Fruit fly (Drosophila melanogaster): ENCODE measurements around the gene CG10357.
A peak's percentile ranks its signal among the peaks of the same experiment; 100 is the strongest.

CG10357 gene

DNA sequence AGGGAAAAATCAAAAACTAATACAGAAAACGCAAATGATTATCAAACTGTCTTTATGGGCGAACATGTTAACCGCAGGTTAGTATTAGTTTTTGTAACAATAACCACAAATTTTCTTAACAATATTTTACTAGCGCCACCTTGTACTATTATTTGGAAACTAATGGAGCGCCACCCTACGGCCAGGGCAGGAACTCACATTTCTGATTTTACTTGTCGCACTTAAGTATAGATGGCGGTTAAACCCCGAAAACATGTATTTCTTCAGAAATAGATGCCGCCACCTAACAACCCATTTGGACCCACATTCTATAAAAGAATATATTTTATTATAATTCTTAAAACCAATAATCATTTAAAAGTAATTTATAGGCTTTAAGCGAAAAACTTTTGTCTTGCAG is 1.2 kb downstream of the CG10357 start (continued):
- TF ChIP-seq ase (GFP tag; IDR thresholded peaks at IDR 0.05) (peak; percentile 89), lov (optimal IDR thresholded peaks at IDR 0.05) (no peak), lov (GFP tag; IDR thresholded peaks at IDR 0.05) (peak; percentile 70), crc (GFP tag; optimal IDR thresholded peaks at IDR 0.05) (no peak), nerfin-1 (tag; optimal IDR thresholded peaks at IDR 0.05) (no peak), bowl (GFP tag; IDR thresholded peaks at IDR 0.05) (no peak), CG30020 (tag; optimal IDR thresholded peaks at IDR 0.05) (no peak), slbo (GFP tag; IDR thresholded peaks at IDR 0.05) (peak; percentile 92), MESR4 (GFP tag; optimal IDR thresholded peaks at IDR 0.05) (no peak), CG3281 (GFP tag; optimal IDR thresholded peaks at IDR 0.05) (peak; percentile 31), Hsf (GFP tag; optimal IDR thresholded peaks at IDR 0.05) (peak; percentile 90), ttk (GFP tag; IDR thresholded peaks at IDR 0.05) (peak; percentile 57), Lhr (GFP tag; optimal IDR thresholded peaks at IDR 0.05) (peak; percentile 91), Oli (tag; optimal IDR thresholded peaks at IDR 0.05) (peak; percentile 57), onecut (GFP tag; IDR thresholded peaks at IDR 0.05) (peak; percentile 77), h (optimal IDR thresholded peaks at IDR 0.05) (no peak), mirr (GFP tag; optimal IDR thresholded peaks at IDR 0.05) (peak; percentile 41), hb (GFP tag; IDR thresholded peaks at IDR 0.05; ENCODE audit: partially characterized antibody) (no peak), CG14965 (GFP tag; optimal IDR thresholded peaks at IDR 0.05; ENCODE audit: borderline replicate concordance) (peak; percentile 46), HLH4C (GFP tag; IDR thresholded peaks at IDR 0.05; ENCODE audit: partially characterized antibody) (0 out of 3 replicates have a peak, but pooled peaks have one; percentile 37), HLH54F (GFP tag; optimal IDR thresholded peaks at IDR 0.05) (peak; percentile 70), CG12219 (GFP tag; optimal IDR thresholded peaks at IDR 0.05) (peak; percentile 28), Med (GFP tag) (peak; percentile 98), sna (GFP tag; IDR thresholded peaks at IDR 0.05; ENCODE audit: partially characterized antibody) (no peak), MBD-R2 (GFP tag; IDR thresholded peaks at IDR 0.05) (peak; percentile 28; the same call in 1 of the 2 replicates), CG2199 (GFP tag; IDR thresholded peaks at IDR 0.05) (no peak; the same call in 2 of the 3 replicates), CG33557 (GFP tag; optimal IDR thresholded peaks at IDR 0.05) (peak; percentile 45), Aef1 (GFP tag; IDR thresholded peaks at IDR 0.05) (peak; percentile 76; the same call in 2 of the 3 replicates), ro (GFP tag; IDR thresholded peaks at IDR 0.05) (peak; percentile 55; the same call in 1 of the 2 replicates), Usf (GFP tag; optimal IDR thresholded peaks at IDR 0.05) (peak; percentile 62), tin (GFP tag; optimal IDR thresholded peaks at IDR 0.05) (peak; percentile 91), CG15073 (GFP tag; optimal IDR thresholded peaks at IDR 0.05) (peak; percentile 47), exex (tag; optimal IDR thresholded peaks at IDR 0.05) (no peak), Deaf1 (tag; optimal IDR thresholded peaks at IDR 0.05) (peak; percentile 40), CG16863 (GFP tag; optimal IDR thresholded peaks at IDR 0.05) (peak; percentile 81), Sox100B (GFP tag; optimal IDR thresholded peaks at IDR 0.05) (no peak), Camta (GFP tag; optimal IDR thresholded peaks at IDR 0.05) (peak; percentile 14), CG6175 (GFP tag; IDR thresholded peaks at IDR 0.05) (peak; percentile 26; the same call in 1 of the 3 replicates), CG8290 (GFP tag; optimal IDR thresholded peaks at IDR 0.05) (peak; percentile 78), CG8290 (tag; optimal IDR thresholded peaks at IDR 0.05) (peak in 1 of 2 experiments; percentile 86), CG12071 (GFP tag; optimal IDR thresholded peaks at IDR 0.05) (no peak), CG32767 (GFP tag; IDR thresholded peaks at IDR 0.05) (no peak), CG12236 (GFP tag; optimal IDR thresholded peaks at IDR 0.05) (peak; percentile 42), CG4282 (GFP tag; optimal IDR thresholded peaks at IDR 0.05) (peak; percentile 25), inv (GFP tag; IDR thresholded peaks at IDR 0.05; ENCODE audit: partially characterized antibody) (peak; percentile 19; the same call in 1 of the 2 replicates), usp (GFP tag; optimal IDR thresholded peaks at IDR 0.05) (no peak), trem (tag; optimal IDR thresholded peaks at IDR 0.05) (peak; percentile 57), trh (GFP tag; optimal IDR thresholded peaks at IDR 0.05) (peak; percentile 41), CG3838 (GFP tag; optimal IDR thresholded peaks at IDR 0.05) (peak; percentile 70), cato (GFP tag; optimal IDR thresholded peaks at IDR 0.05; ENCODE audit: borderline replicate concordance) (peak; percentile 45), CG12744 (GFP tag; optimal IDR thresholded peaks at IDR 0.05) (peak; percentile 82), CG15514 (GFP tag; optimal IDR thresholded peaks at IDR 0.05) (peak; percentile 59)

Data from whole organism, embryonic.